Worm (Caenorhabditis elegans) whole organism, L4 larva: ENCODE results near the gene exl-1.

ENCODE experiments used
- F26F4.8 ChIP-seq: fragments of 200-800 bp; sonication (Bioruptor generic); conservative IDR thresholded peaks from 2 replicates; pipeline ENCODE4 v1.3.6; 2022; ENCODE audit warnings: missing genetic modification characterization, missing compliant biosample characterization
- F44E2.7 ChIP-seq: fragments of 200-800 bp; sonication (Bioruptor generic); IDR thresholded peaks from 2 replicates; pipeline ENCODE4 v2.1.2; 2022; ENCODE audit warnings: missing genetic modification characterization, missing compliant biosample characterization
- T20F7.1 ChIP-seq: fragments of 200-800 bp; sonication (Bioruptor generic); optimal IDR thresholded peaks from 2 replicates; lab custom pipeline; 2018; ENCODE audit warnings: mild to moderate bottlenecking, missing genetic modification characterization, missing compliant biosample characterization
- Y48G9A.11 ChIP-seq: fragments of 200-800 bp; sonication (Bioruptor generic); IDR thresholded peaks from 2 replicates; pipeline ENCODE4 v1.3.6; 2022; ENCODE audit warnings: missing genetic modification reagents, missing genetic modification characterization, missing compliant biosample characterization
- Y5F2A.4 ChIP-seq: fragments of 200-800 bp; sonication (Bioruptor generic); optimal IDR thresholded peaks from 2 replicates; lab custom pipeline; 2018; ENCODE audit warnings: mild to moderate bottlenecking, missing genetic modification characterization, missing compliant biosample characterization
- Y75B8A.6 ChIP-seq: fragments of 200-800 bp; sonication (Bioruptor generic); IDR thresholded peaks from 2 replicates; pipeline ENCODE4 v1.3.6; 2022; ENCODE audit warnings: missing genetic modification reagents, missing genetic modification characterization, missing compliant biosample characterization
- ZK546.5 ChIP-seq, 2 experiments: sonication (generic microtip); optimal IDR thresholded peaks; 2 replicates each; lab custom pipeline; 2017; ENCODE audit warnings: missing biosample characterization in 2 of 2, missing genetic modification characterization in 2 of 2
- aha-1 ChIP-seq: fragments of 150-350 bp; peaks from one replicate; lab custom pipeline; 2014; ENCODE audit warnings: missing biosample characterization, missing genetic modification characterization
- ama-1 ChIP-seq: fragments of 150-350 bp; optimal IDR thresholded peaks from 2 replicates; lab custom pipeline; 2014; ENCODE audit warnings: inconsistent platforms, mixed read lengths
- arid-1 ChIP-seq: fragments of 200-800 bp; sonication (Bioruptor generic); conservative IDR thresholded peaks from 2 replicates; pipeline ENCODE4 v1.3.6; 2022; ENCODE audit warnings: missing genetic modification reagents, missing genetic modification characterization, missing compliant biosample characterization
- attf-4 ChIP-seq: sonication (generic microtip); optimal IDR thresholded peaks from 3 replicates; lab custom pipeline; 2017; ENCODE audit warnings: missing biosample characterization, missing genetic modification characterization
- ceh-32 ChIP-seq: sonication (generic microtip); optimal IDR thresholded peaks from 2 replicates; lab custom pipeline; 2016; ENCODE audit warnings: mild to moderate bottlenecking, missing genetic modification characterization, missing compliant biosample characterization; ENCODE audit not compliant: poor library complexity
- ceh-82 ChIP-seq: sonication (generic microtip); optimal IDR thresholded peaks from 2 replicates; lab custom pipeline; 2017; ENCODE audit warnings: missing biosample characterization, missing genetic modification characterization
- ctbp-1 ChIP-seq: fragments of 200-800 bp; sonication (Bioruptor generic); IDR thresholded peaks from 2 replicates; pipeline ENCODE4 v1.3.6; 2022; ENCODE audit warnings: missing genetic modification reagents, missing genetic modification characterization, missing compliant biosample characterization
- daf-16 ChIP-seq, 3 experiments: sonication (generic microtip); optimal IDR thresholded peaks; 2 replicates each; lab custom pipeline; 2016 to 2017; ENCODE audit warnings: missing genetic modification characterization in 3 of 3, missing genetic modification reagents in 3 of 3, mild to moderate bottlenecking in 2 of 3, missing compliant biosample characterization in 2 of 3, missing biosample characterization in 1 of 3, moderate library complexity in 1 of 3
- daf-19 ChIP-seq: fragments of 200-800 bp; sonication (Bioruptor generic); conservative IDR thresholded peaks from 2 replicates; pipeline ENCODE4 v1.3.6; 2022; ENCODE audit warnings: missing genetic modification characterization, missing compliant biosample characterization
- daf-8 ChIP-seq: fragments of 200-800 bp; sonication (Bioruptor generic); IDR thresholded peaks from 2 replicates; pipeline ENCODE4 v1.3.6; 2022; ENCODE audit warnings: missing genetic modification characterization, missing compliant biosample characterization
- dmd-6 ChIP-seq: fragments of 200-800 bp; sonication (Bioruptor generic); IDR thresholded peaks from 2 replicates; pipeline ENCODE4 v1.3.6; 2022; ENCODE audit warnings: missing genetic modification reagents, missing genetic modification characterization, missing compliant biosample characterization
- egl-27 ChIP-seq: sonication (generic microtip); optimal IDR thresholded peaks from 3 replicates; lab custom pipeline; 2017; ENCODE audit warnings: missing biosample characterization, missing genetic modification reagents, missing genetic modification characterization
- egl-43 ChIP-seq: fragments of 200-800 bp; sonication (Bioruptor generic); IDR thresholded peaks from 2 replicates; pipeline ENCODE4 v1.3.6; 2022; ENCODE audit warnings: missing genetic modification reagents, missing genetic modification characterization, missing compliant biosample characterization
- hif-1 ChIP-seq, 2 experiments: sonication (generic microtip); optimal IDR thresholded peaks; 2 replicates each; lab custom pipeline; 2016 to 2017; ENCODE audit warnings: missing compliant biosample characterization in 2 of 2, missing genetic modification characterization in 2 of 2, missing genetic modification reagents in 2 of 2, missing genotype in 2 of 2, mild to moderate bottlenecking in 1 of 2
- hlh-30 ChIP-seq: sonication (generic microtip); optimal IDR thresholded peaks from 2 replicates; lab custom pipeline; 2017; ENCODE audit warnings: antibody characterized with exemption, mild to moderate bottlenecking, missing genetic modification characterization, missing compliant biosample characterization; ENCODE audit not compliant: insufficient read depth
- hmg-1.1 ChIP-seq: fragments of 200-800 bp; sonication (Bioruptor generic); IDR thresholded peaks from 2 replicates; pipeline ENCODE4 v1.3.6; 2022; ENCODE audit warnings: missing genetic modification reagents, missing genetic modification characterization, missing compliant biosample characterization
- jun-1 ChIP-seq: fragments of 150-350 bp; optimal IDR thresholded peaks from 2 replicates; lab custom pipeline; 2014; ENCODE audit warnings: missing biosample characterization, missing genetic modification reagents, missing genetic modification characterization
- lin-1 ChIP-seq: fragments of 200-800 bp; sonication (Bioruptor generic); IDR thresholded peaks from 2 replicates; pipeline ENCODE4 v1.3.6; 2022; ENCODE audit warnings: missing genetic modification reagents, missing genetic modification characterization, missing compliant biosample characterization
- lin-38 ChIP-seq: fragments of 200-800 bp; sonication (Bioruptor generic); IDR thresholded peaks from 2 replicates; pipeline ENCODE4 v1.3.6; 2022; ENCODE audit warnings: missing genetic modification reagents, missing genetic modification characterization, missing compliant biosample characterization
- lir-3 ChIP-seq: sonication (generic microtip); optimal IDR thresholded peaks from 2 replicates; lab custom pipeline; 2016; ENCODE audit warnings: mild to moderate bottlenecking, missing genetic modification characterization, missing compliant biosample characterization
- mdt-29 ChIP-seq: fragments of 200-800 bp; sonication (Bioruptor generic); IDR thresholded peaks from 2 replicates; pipeline ENCODE4 v1.3.6; 2022; ENCODE audit warnings: missing genetic modification reagents, missing genetic modification characterization, missing compliant biosample characterization
- mep-1 ChIP-seq: fragments of 150-350 bp; sonication (generic microtip); optimal IDR thresholded peaks from 3 replicates; lab custom pipeline; 2014; ENCODE audit warnings: missing biosample characterization, missing genetic modification characterization
- mes-2 ChIP-seq: sonication (generic microtip); optimal IDR thresholded peaks from 2 replicates; lab custom pipeline; 2016; ENCODE audit warnings: missing genotype, mild to moderate bottlenecking, missing genetic modification characterization, missing compliant biosample characterization; ENCODE audit not compliant: poor library complexity, severe bottlenecking
- mxl-3 ChIP-seq: fragments of 200-800 bp; sonication (Bioruptor generic); optimal IDR thresholded peaks from 2 replicates; lab custom pipeline; 2018; ENCODE audit warnings: mild to moderate bottlenecking, missing genetic modification characterization, missing compliant biosample characterization
- nhr-11 ChIP-seq: fragments of 150-350 bp; optimal IDR thresholded peaks from 2 replicates; lab custom pipeline; 2014; ENCODE audit warnings: missing biosample characterization, missing genetic modification characterization
- nhr-111 ChIP-seq: fragments of 200-800 bp; sonication (Bioruptor generic); optimal IDR thresholded peaks from 2 replicates; lab custom pipeline; 2018; ENCODE audit warnings: mild to moderate bottlenecking, missing genetic modification characterization, missing compliant biosample characterization
- nhr-28 ChIP-seq: fragments of 150-350 bp; optimal IDR thresholded peaks from 2 replicates; lab custom pipeline; 2014; ENCODE audit warnings: missing biosample characterization, missing genetic modification characterization
- nhr-48 ChIP-seq: sonication (generic microtip); optimal IDR thresholded peaks from 2 replicates; lab custom pipeline; 2016; ENCODE audit warnings: mild to moderate bottlenecking, missing genetic modification characterization, missing compliant biosample characterization
- nhr-6 ChIP-seq: fragments of 150-350 bp; optimal IDR thresholded peaks from 2 replicates; lab custom pipeline; 2014; ENCODE audit warnings: missing biosample characterization, missing genetic modification characterization
- nhr-76 ChIP-seq: fragments of 150-350 bp; optimal IDR thresholded peaks from 2 replicates; lab custom pipeline; 2014; ENCODE audit warnings: missing biosample characterization, missing genetic modification characterization
- pha-4 ChIP-seq, 2 experiments: fragments of 150-350 bp in 1 of 2; fragments of 200-800 bp in 1 of 2; sonication (Bioruptor generic) in 1 of 2; IDR thresholded peaks in 1 of 2; optimal IDR thresholded peaks in 1 of 2; 2 replicates each; pipeline versions ENCODE4 v1.3.6 to Lab custom; 2014 to 2022; ENCODE audit warnings: missing genetic modification characterization in 2 of 2, missing genetic modification reagents in 2 of 2, missing biosample characterization in 1 of 2, missing compliant biosample characterization in 1 of 2
- pqm-1 ChIP-seq: sonication (generic microtip); optimal IDR thresholded peaks from 2 replicates; lab custom pipeline; 2017; ENCODE audit warnings: missing biosample characterization, missing genetic modification characterization
- rbr-2 ChIP-seq: sonication (generic microtip); optimal IDR thresholded peaks from 2 replicates; lab custom pipeline; 2016; ENCODE audit warnings: missing genotype, missing genetic modification characterization, missing compliant biosample characterization
- sdz-12 ChIP-seq: fragments of 200-800 bp; sonication (Bioruptor generic); optimal IDR thresholded peaks from 2 replicates; lab custom pipeline; 2018; ENCODE audit warnings: mild to moderate bottlenecking, missing genetic modification characterization, missing compliant biosample characterization
- set-16 ChIP-seq: fragments of 200-800 bp; sonication (Bioruptor generic); IDR thresholded peaks from 2 replicates; pipeline ENCODE4 v1.3.6; 2022; ENCODE audit warnings: missing genetic modification reagents, missing genetic modification characterization, missing compliant biosample characterization
- spr-3 ChIP-seq: fragments of 200-800 bp; sonication (Bioruptor generic); optimal IDR thresholded peaks from 2 replicates; lab custom pipeline; 2018; ENCODE audit warnings: mild to moderate bottlenecking, missing genetic modification characterization, missing compliant biosample characterization
- tag-97 ChIP-seq: fragments of 200-800 bp; sonication (Bioruptor generic); IDR thresholded peaks from 2 replicates; pipeline ENCODE4 v1.3.6; 2022; ENCODE audit warnings: missing genetic modification characterization, missing compliant biosample characterization
- tra-1 ChIP-seq: fragments of 200-800 bp; sonication (Bioruptor generic); IDR thresholded peaks from 2 replicates; pipeline ENCODE4 v1.3.6; 2022; ENCODE audit warnings: missing genetic modification reagents, missing genetic modification characterization, missing compliant biosample characterization
- unc-39 ChIP-seq: sonication (generic microtip); optimal IDR thresholded peaks from 2 replicates; lab custom pipeline; 2017; ENCODE audit warnings: missing biosample characterization, missing genetic modification characterization
- zag-1 ChIP-seq: fragments of 150-350 bp; optimal IDR thresholded peaks from 2 replicates; lab custom pipeline; 2014; ENCODE audit warnings: missing biosample characterization, missing genetic modification characterization
- zfp-3 ChIP-seq: fragments of 200-800 bp; sonication (Bioruptor generic); conservative IDR thresholded peaks from 2 replicates; pipeline ENCODE4 v1.3.6; 2022; ENCODE audit warnings: missing genetic modification reagents, missing genetic modification characterization, missing compliant biosample characterization
- zip-11 ChIP-seq: fragments of 200-800 bp; sonication (Bioruptor generic); IDR thresholded peaks from 2 replicates; pipeline ENCODE4 v1.3.6; 2022; ENCODE audit warnings: missing genetic modification characterization, missing compliant biosample characterization
- zip-2 ChIP-seq: fragments of 150-350 bp; optimal IDR thresholded peaks from 2 replicates; lab custom pipeline; 2014; ENCODE audit warnings: missing biosample characterization, missing genetic modification characterization

exl-1 gene

DNA sequence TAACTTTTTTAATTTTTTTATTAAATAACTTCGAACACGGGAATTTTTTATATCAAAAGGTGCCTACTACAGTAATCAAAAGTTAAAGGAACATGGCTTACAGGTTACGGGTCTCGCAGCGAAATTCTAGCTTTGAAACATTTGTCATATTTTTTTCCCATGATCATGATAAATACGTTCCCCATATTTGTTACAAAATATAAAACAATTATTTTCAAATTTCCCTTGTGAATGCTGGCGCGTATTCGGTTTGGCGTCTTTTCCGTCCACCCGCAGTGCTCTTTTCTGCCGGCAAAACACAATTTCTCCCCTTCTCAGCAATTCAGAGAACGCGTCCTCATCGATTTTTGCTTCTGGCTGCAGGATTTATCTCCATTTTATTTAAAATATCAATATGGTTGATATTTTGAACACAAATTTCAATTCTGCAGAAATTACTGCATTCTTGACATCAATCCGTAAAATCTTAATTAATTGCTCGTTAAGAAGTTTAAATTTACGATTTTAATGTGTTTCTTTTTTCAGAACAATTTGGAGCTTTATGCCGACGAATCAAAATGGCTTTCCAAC is 48.0 kb downstream of the exl-1 start, which contains the start of gene imb-2:
Gene imb-2, plus strand, starts transcription at position 520 of the 570 bp plus-strand sequence.
- TF ChIP-seq nhr-6 (tag; lab: Kevin White, UChicago) (peak; percentile 50), F26F4.8 (GFP tag; lab: Robert Waterston, UW) (no peak), mep-1 (tag; lab: Kevin White, UChicago) (peak; percentile 76), tra-1 (GFP tag; lab: Robert Waterston, UW) (no peak), nhr-28 (tag; lab: Kevin White, UChicago) (peak; percentile 13), egl-43 (GFP tag; lab: Robert Waterston, UW) (no peak), nhr-11 (tag; lab: Kevin White, UChicago) (peak; percentile 12), dmd-6 (0 out of 2 replicates have a peak, but pooled peaks have one; percentile 16), hif-1 (tag; optimal IDR thresholded peaks at IDR 0.05; lab: Kevin White, UChicago) (peak in 1 of 2 experiments; percentile 64), hmg-1.1 (GFP tag; lab: Robert Waterston, UW) (0 out of 2 replicates have a peak, but pooled peaks have one; percentile 43), arid-1 (GFP tag; lab: Robert Waterston, UW) (no peak), zip-2 (tag; lab: Kevin White, UChicago) (no peak), pqm-1 (tag; lab: Kevin White, UChicago) (no peak), tag-97 (GFP tag; lab: Robert Waterston, UW) (no peak), lin-1 (GFP tag; lab: Robert Waterston, UW) (no peak), attf-4 (tag; lab: Kevin White, UChicago) (no peak), unc-39 (tag; lab: Kevin White, UChicago) (no peak), ama-1 (lab: Kevin White, UChicago) (no peak), nhr-48 (tag; lab: Kevin White, UChicago) (no peak), Y5F2A.4 (GFP tag; lab: Kevin White, UChicago) (no peak), F44E2.7 (no peak), daf-19 (GFP tag; lab: Robert Waterston, UW) (no peak), zip-11 (no peak), daf-8 (GFP tag; lab: Robert Waterston, UW) (no peak), hlh-30 (tag; lab: Kevin White, UChicago) (peak; percentile 66), lin-38 (GFP tag; lab: Robert Waterston, UW) (peak; percentile 61), nhr-111 (GFP tag; lab: Kevin White, UChicago) (no peak), ctbp-1 (no peak), daf-16 (GFP tag; optimal IDR thresholded peaks at IDR 0.05; lab: Kevin White, UChicago) (no peak), daf-16 (tag; optimal IDR thresholded peaks at IDR 0.05; lab: Kevin White, UChicago) (peak; percentile 48), ceh-82 (tag; lab: Kevin White, UChicago) (no peak), egl-27 (tag; lab: Kevin White, UChicago) (no peak), ZK546.5 (tag; optimal IDR thresholded peaks at IDR 0.05; lab: Kevin White, UChicago) (no peak), mdt-29 (GFP tag; lab: Robert Waterston, UW) (no peak), mes-2 (peak; percentile 70), T20F7.1 (GFP tag; lab: Kevin White, UChicago) (no peak), aha-1 (tag; lab: Kevin White, UChicago) (peak; percentile 83), pha-4 (GFP tag; IDR thresholded peaks at IDR 0.05; lab: Robert Waterston, UW) (no peak), pha-4 (tag; optimal IDR thresholded peaks at IDR 0.05; lab: Kevin White, UChicago) (no peak), zfp-3 (GFP tag; lab: Robert Waterston, UW) (no peak), sdz-12 (no peak), nhr-76 (tag; lab: Kevin White, UChicago) (no peak), mxl-3 (peak; percentile 13), zag-1 (tag; lab: Kevin White, UChicago) (no peak), ceh-32 (tag; lab: Kevin White, UChicago) (no peak), spr-3 (GFP tag; lab: Kevin White, UChicago) (no peak), lir-3 (no peak), set-16 (no peak), jun-1 (no peak), Y75B8A.6 (GFP tag; lab: Robert Waterston, UW) (no peak), rbr-2 (peak; percentile 57), Y48G9A.11 (GFP tag; lab: Robert Waterston, UW) (no peak)
